Worm (Caenorhabditis elegans): ENCODE data around the gene F09C6.13.

Gene F09C6.13

ce11 chrV:16893440-16893839, 8.6 kb downstream of the F09C6.13 start, which contains the start of gene F09C6.15:
TSS of gene F09C6.15 (plus strand) at chrV:16893740.
- TF ChIP-seq ztf-1 (GFP tag; conservative IDR thresholded peaks at IDR 0.05): no peak
- no peak for TF ChIP-seq lin-13 (GFP tag; optimal IDR thresholded peaks at IDR 0.05)
- no peak for TF ChIP-seq aly-2 (tag; optimal IDR thresholded peaks at IDR 0.05)
- TF ChIP-seq nhr-25 (tag; optimal IDR thresholded peaks at IDR 0.05): no peak
- TF ChIP-seq lin-11 (tag; optimal IDR thresholded peaks at IDR 0.05): no peak
- no peak for TF ChIP-seq sem-4 (tag; optimal IDR thresholded peaks at IDR 0.05)
- no peak for TF ChIP-seq sma-3 (GFP tag; optimal IDR thresholded peaks at IDR 0.05)
- no peak for TF ChIP-seq nhr-12 (tag; optimal IDR thresholded peaks at IDR 0.05)
- no peak for TF ChIP-seq nhr-21 (tag; optimal IDR thresholded peaks at IDR 0.05)
- no peak for TF ChIP-seq zag-1 (tag; optimal IDR thresholded peaks at IDR 0.05)
- TF ChIP-seq lin-39 (tag; optimal IDR thresholded peaks at IDR 0.05): no peak
- TF ChIP-seq fos-1 (tag; optimal IDR thresholded peaks at IDR 0.05): no peak
- no peak for TF ChIP-seq nhr-6 (tag; optimal IDR thresholded peaks at IDR 0.05)
- TF ChIP-seq nhr-129 (tag; optimal IDR thresholded peaks at IDR 0.05): no peak
- no peak for TF ChIP-seq dmd-4 (tag; optimal IDR thresholded peaks at IDR 0.05)

ce11 chrV:16899355-16899754, 14.5 kb downstream of the F09C6.13 start, which contains the start of gene fbxa-45:
TSS of gene fbxa-45 (minus strand) at chrV:16899455.
- TF ChIP-seq skn-1 (tag; optimal IDR thresholded peaks at IDR 0.05) (no peak), ztf-1 (GFP tag; conservative IDR thresholded peaks at IDR 0.05) (no peak), dmd-4 (tag; optimal IDR thresholded peaks at IDR 0.05) (no peak), ceh-82 (tag; optimal IDR thresholded peaks at IDR 0.05) (no peak), unc-55 (GFP tag; optimal IDR thresholded peaks at IDR 0.05) (no peak), ztf-4 (tag; optimal IDR thresholded peaks at IDR 0.05) (no peak), ztf-11 (tag; optimal IDR thresholded peaks at IDR 0.05) (no peak), zag-1 (tag; optimal IDR thresholded peaks at IDR 0.05) (no peak), alr-1 (tag; optimal IDR thresholded peaks at IDR 0.05) (no peak)

ce11 chrV:16902726-16903125, 17.9 kb downstream of the F09C6.13 start, which contains the start of gene srd-68:
TSS of gene srd-68 (minus strand) at chrV:16902826.
- TF ChIP-seq ztf-4 (tag; optimal IDR thresholded peaks at IDR 0.05): no peak
- no peak for TF ChIP-seq aly-2 (tag; optimal IDR thresholded peaks at IDR 0.05)
- no peak for TF ChIP-seq unc-55 (GFP tag; optimal IDR thresholded peaks at IDR 0.05)
- TF ChIP-seq lsy-2 (tag; optimal IDR thresholded peaks at IDR 0.05): no peak
- TF ChIP-seq R02D3.7 (tag; optimal IDR thresholded peaks at IDR 0.05): no peak
- no peak for TF ChIP-seq egl-27 (tag; optimal IDR thresholded peaks at IDR 0.05)
- TF ChIP-seq nhr-77 (tag; optimal IDR thresholded peaks at IDR 0.05): no peak
- TF ChIP-seq Y55F3AM.14 (GFP tag; optimal IDR thresholded peaks at IDR 0.05): no peak
- TF ChIP-seq ztf-1 (GFP tag; conservative IDR thresholded peaks at IDR 0.05): no peak
- no peak for TF ChIP-seq nhr-6 (tag; optimal IDR thresholded peaks at IDR 0.05)
- TF ChIP-seq lin-11 (tag; optimal IDR thresholded peaks at IDR 0.05): no peak

DNA sequence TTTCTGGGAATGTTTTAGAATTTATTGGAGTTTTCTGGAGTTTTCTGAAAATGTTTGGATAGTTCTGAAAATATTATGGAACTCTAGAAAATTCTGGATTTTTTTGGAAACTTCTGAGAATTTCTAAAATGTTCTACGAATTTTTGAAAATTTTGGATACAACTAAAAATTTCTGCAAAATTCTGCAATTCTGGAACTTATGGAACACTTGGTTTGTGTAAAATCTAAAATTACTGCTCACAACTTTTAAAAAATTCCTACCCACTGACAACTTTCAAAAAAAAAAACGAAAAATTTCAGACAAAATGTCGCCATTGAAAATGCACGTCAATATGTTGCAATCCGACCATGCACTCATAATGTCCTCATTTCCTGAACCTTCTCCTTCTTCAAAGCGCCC, 19.8 kb downstream of the F09C6.13 start, which contains the start of gene nhr-262:
nhr-262 (plus strand) TSS at position 301 of the 400 bp plus-strand sequence.
- TF ChIP-seq unc-39 (tag; optimal IDR thresholded peaks at IDR 0.05) (no peak), ama-1 (optimal IDR thresholded peaks at IDR 0.05) (no peak), dmd-4 (tag; optimal IDR thresholded peaks at IDR 0.05) (no peak), ZK546.5 (tag; optimal IDR thresholded peaks at IDR 0.05) (no peak), crh-2 (tag; optimal IDR thresholded peaks at IDR 0.05) (no peak), sma-3 (GFP tag; optimal IDR thresholded peaks at IDR 0.05) (no peak), sem-4 (tag; optimal IDR thresholded peaks at IDR 0.05) (no peak), nhr-129 (tag; optimal IDR thresholded peaks at IDR 0.05) (no peak)

DNA sequence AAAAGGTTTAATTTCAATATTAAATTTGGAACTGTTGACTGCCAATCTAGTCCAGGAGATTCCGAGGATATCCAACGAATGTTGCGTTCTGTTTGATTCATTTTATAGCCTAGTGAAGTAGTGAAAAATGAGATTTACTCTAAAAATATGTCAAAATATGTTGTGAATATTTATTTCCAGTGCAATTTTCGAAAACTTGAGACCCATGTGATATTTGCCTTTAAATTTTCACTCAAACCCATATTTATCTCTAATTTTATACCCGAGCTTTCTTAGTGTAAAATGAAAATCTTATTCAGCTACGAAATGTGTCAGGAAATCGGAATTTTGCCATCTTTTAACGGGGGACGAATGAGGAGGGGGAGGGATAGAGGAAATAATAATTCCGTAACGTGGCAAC, 25.0 kb downstream of the F09C6.13 start, which contains the start of gene F09C6.16:
F09C6.16 (minus strand) TSS at position 101 of the 400 bp plus-strand sequence.
- TF ChIP-seq egl-27 (tag; optimal IDR thresholded peaks at IDR 0.05): no peak
- TF ChIP-seq gmeb-1 (tag; optimal IDR thresholded peaks at IDR 0.05): no peak
- TF ChIP-seq ZK546.5 (tag; optimal IDR thresholded peaks at IDR 0.05): no peak
- no peak for TF ChIP-seq ztf-11 (tag; optimal IDR thresholded peaks at IDR 0.05)
- no peak for TF ChIP-seq peb-1 (tag; optimal IDR thresholded peaks at IDR 0.05)
- no peak for TF ChIP-seq R02D3.7 (tag; optimal IDR thresholded peaks at IDR 0.05)
- TF ChIP-seq C34F6.9 (tag; optimal IDR thresholded peaks at IDR 0.05): no peak
- TF ChIP-seq fos-1 (tag; optimal IDR thresholded peaks at IDR 0.05): no peak
- no peak for TF ChIP-seq sma-9 (GFP tag; optimal IDR thresholded peaks at IDR 0.05)
- TF ChIP-seq sma-9 (tag; optimal IDR thresholded peaks at IDR 0.05): no peak
- no peak for TF ChIP-seq ceh-16 (tag; optimal IDR thresholded peaks at IDR 0.05)
- TF ChIP-seq blmp-1 (tag; optimal IDR thresholded peaks at IDR 0.05; ENCODE audit: insufficient read depth): no peak
- TF ChIP-seq nhr-129 (tag; optimal IDR thresholded peaks at IDR 0.05): no peak
- no peak for TF ChIP-seq ama-1 (optimal IDR thresholded peaks at IDR 0.05)
- no peak for TF ChIP-seq lin-11 (tag; optimal IDR thresholded peaks at IDR 0.05)
- TF ChIP-seq unc-39 (tag; optimal IDR thresholded peaks at IDR 0.05): no peak
- TF ChIP-seq unc-62 (GFP tag; optimal IDR thresholded peaks at IDR 0.05): no peak
- TF ChIP-seq unc-55 (GFP tag; optimal IDR thresholded peaks at IDR 0.05): no peak
